Fruit fly (Drosophila melanogaster) whole organism, embryonic: ENCODE results near the gene Prp31.

Source experiments
- CG1024 ChIP-seq: fragments of 200-800 bp; sonication (Bioruptor generic); IDR thresholded peaks from 2 replicates; pipeline ENCODE4 v1.3.6; 2022; ENCODE audit warnings: missing biosample characterization, missing genetic modification characterization
- CG10654 ChIP-seq: fragments of 200-800 bp; sonication (Bioruptor generic); optimal IDR thresholded peaks from 2 replicates; lab custom pipeline; 2016; ENCODE audit warnings: missing biosample characterization, missing genetic modification characterization
- CG1792 ChIP-seq: fragments of 200-800 bp; sonication (Bioruptor generic); optimal IDR thresholded peaks from 2 replicates; lab custom pipeline; 2016; ENCODE audit warnings: missing biosample characterization, missing genetic modification characterization
- CG2129 ChIP-seq: fragments of 200-800 bp; sonication (Bioruptor generic); IDR thresholded peaks from 2 replicates; pipeline ENCODE4 v1.3.6; 2022; ENCODE audit warnings: missing biosample characterization, missing genetic modification characterization; ENCODE audit not compliant: partially characterized antibody
- CG9876 ChIP-seq: fragments of 200-800 bp; sonication (Bioruptor generic); optimal IDR thresholded peaks from 2 replicates; lab custom pipeline; 2016; ENCODE audit warnings: missing biosample characterization, missing genetic modification characterization
- Chrac-16 ChIP-seq: fragments of 200-800 bp; sonication (Bioruptor generic); optimal IDR thresholded peaks from 3 replicates; lab custom pipeline; 2016; ENCODE audit warnings: missing biosample characterization, missing genetic modification characterization
- E2f1 ChIP-seq: fragments of 200-800 bp; sonication (Bioruptor generic); IDR thresholded peaks from 2 replicates; pipeline ENCODE4 v1.3.6; 2022; ENCODE audit warnings: missing biosample characterization, missing genetic modification characterization
- Ravus ChIP-seq: fragments of 200-800 bp; sonication (Bioruptor generic); IDR thresholded peaks from 2 replicates; pipeline ENCODE4 v1.3.6; 2022; ENCODE audit warnings: missing biosample characterization, missing genetic modification characterization
- Sox102F ChIP-seq: fragments of 200-800 bp; sonication (Bioruptor generic); optimal IDR thresholded peaks from 2 replicates; lab custom pipeline; 2018; ENCODE audit warnings: missing biosample characterization, mild to moderate bottlenecking, missing genetic modification characterization, moderate library complexity
- dan ChIP-seq: fragments of 200-800 bp; sonication (Bioruptor generic); IDR thresholded peaks from 2 replicates; pipeline ENCODE4 v1.3.6; 2022; ENCODE audit warnings: missing biosample characterization, missing genetic modification characterization
- en ChIP-seq: fragments of 200-800 bp; sonication (Bioruptor generic); optimal IDR thresholded peaks from 2 replicates; lab custom pipeline; 2016; ENCODE audit warnings: missing biosample characterization, missing genetic modification characterization
- org-1 ChIP-seq: fragments of 200-800 bp; sonication (Bioruptor generic); optimal IDR thresholded peaks from 2 replicates; lab custom pipeline; 2017; ENCODE audit warnings: missing biosample characterization, missing genetic modification characterization
- pum ChIP-seq: fragments of 200-800 bp; sonication (Bioruptor generic); optimal IDR thresholded peaks from 2 replicates; lab custom pipeline; 2016; ENCODE audit warnings: missing biosample characterization, missing genetic modification characterization

DNA sequence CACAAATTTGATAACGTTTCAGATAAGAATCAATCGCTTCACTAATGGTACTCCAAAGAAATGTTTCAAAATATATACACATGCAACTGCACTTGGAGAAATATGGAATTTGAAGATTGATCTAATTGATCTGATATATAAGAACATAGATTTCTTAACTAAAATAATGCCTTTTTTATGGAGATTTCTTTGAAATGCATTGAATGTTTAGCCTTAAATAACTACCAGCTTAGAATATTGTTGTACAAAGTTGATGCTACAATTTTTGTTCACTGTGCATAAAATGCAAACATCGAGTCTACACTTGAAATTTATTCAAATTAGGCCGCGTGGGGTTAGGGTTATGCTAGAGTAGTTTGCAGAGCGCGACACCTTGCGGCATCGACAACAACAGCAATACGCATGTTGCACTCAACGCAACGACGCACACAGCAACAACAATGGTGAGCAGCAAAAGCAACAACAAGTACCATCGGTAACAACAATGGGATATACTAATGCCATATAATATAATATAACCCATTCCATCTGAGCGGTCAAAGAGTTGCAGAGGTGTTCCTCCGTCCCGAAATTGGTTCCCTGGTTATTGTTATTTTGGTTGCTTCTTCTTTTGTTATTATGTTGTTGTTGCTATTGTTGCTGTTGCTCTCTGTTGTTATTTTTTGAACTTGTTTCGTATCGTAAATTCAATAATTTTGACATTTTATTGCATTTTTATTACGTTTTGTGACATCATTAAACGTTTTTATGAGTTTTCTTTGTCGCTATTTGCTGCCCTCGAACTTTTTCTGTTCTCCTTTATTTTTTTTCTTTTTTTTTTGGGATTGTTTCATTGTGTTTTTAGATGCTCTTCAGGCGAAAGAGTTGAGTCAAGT lies 40.6 kb downstream of the Prp31 start:
- TF ChIP-seq Chrac-16 (GFP tag; lab: Kevin White, UChicago) (peak; percentile 3), CG2129 (GFP tag; lab: Robert Waterston, UW) (no peak), CG1024 (GFP tag; lab: Robert Waterston, UW) (no peak), Sox102F (GFP tag; lab: Kevin White, UChicago) (peak; percentile 30), CG1792 (GFP tag; lab: Kevin White, UChicago) (no peak), dan (GFP tag; lab: Robert Waterston, UW) (no peak), CG9876 (GFP tag; lab: Kevin White, UChicago) (no peak), CG10654 (GFP tag; lab: Kevin White, UChicago) (no peak), en (GFP tag; lab: Kevin White, UChicago) (no peak), pum (GFP tag; lab: Kevin White, UChicago) (peak; percentile 6), Ravus (GFP tag; lab: Robert Waterston, UW) (no peak), org-1 (GFP tag; lab: Kevin White, UChicago) (no peak), E2f1 (GFP tag; lab: Robert Waterston, UW) (0 out of 2 replicates have a peak, but pooled peaks have one; percentile 23)
